Fruit fly (Drosophila melanogaster): ENCODE results near the gene Gnpnat.

- TF ChIP-seq CG8478 (optimal IDR thresholded peaks at IDR 0.05) (no peak), CTCF (optimal IDR thresholded peaks at IDR 0.05) (no peak)
These were observed 19.2 kb downstream of the Gnpnat start for dm6 chr3R:29757226-29757625.
